Fruit fly (Drosophila melanogaster): ENCODE data around the gene Gapvd1.

Gene Gapvd1

DNA sequence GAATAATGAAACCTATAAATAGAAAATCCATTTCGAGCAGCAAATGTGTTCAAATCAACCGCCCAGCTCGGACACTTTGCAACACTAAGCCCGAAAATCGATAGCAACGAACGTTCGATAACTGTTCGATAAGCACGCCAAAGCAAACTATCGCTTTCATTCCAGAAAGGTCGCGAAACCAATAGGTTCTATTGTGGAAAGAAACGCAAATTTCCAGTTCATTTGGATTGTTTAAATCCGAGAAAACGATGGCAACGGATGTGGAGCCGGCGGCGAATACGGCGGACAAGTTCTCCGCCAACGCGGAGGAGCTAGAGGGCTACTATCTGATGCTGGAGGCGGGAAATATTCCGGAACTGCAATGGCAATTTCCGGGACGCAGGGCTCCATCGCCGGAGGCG lies 33.9 kb downstream of the Gapvd1 start, which contains the start of gene Pa1:
Pa1 (plus strand) TSS at position 156 of the 401 bp plus-strand sequence.
- TF ChIP-seq HLH4C (GFP tag; IDR thresholded peaks at IDR 0.05; ENCODE audit: partially characterized antibody) (peak; percentile 80), HmgZ (tag; optimal IDR thresholded peaks at IDR 0.05) (peak; percentile 37), CG2129 (GFP tag; IDR thresholded peaks at IDR 0.05; ENCODE audit: partially characterized antibody) (0 out of 2 replicates have a peak, but pooled peaks have one; percentile 27), gro (GFP tag; optimal IDR thresholded peaks at IDR 0.05) (peak; percentile 54), sob (GFP tag; IDR thresholded peaks at IDR 0.05) (0 out of 2 replicates have a peak, but pooled peaks have one; percentile 25), CG10267 (tag; optimal IDR thresholded peaks at IDR 0.05) (peak; percentile 95), pzg (GFP tag; optimal IDR thresholded peaks at IDR 0.05) (peak; percentile 62), phol (tag; optimal IDR thresholded peaks at IDR 0.05) (peak; percentile 14), Ets97D (GFP tag; optimal IDR thresholded peaks at IDR 0.05) (peak; percentile 56), Pdp1 (GFP tag; optimal IDR thresholded peaks at IDR 0.05) (peak in 1 of 2 experiments; percentile 31), CG1647 (GFP tag; optimal IDR thresholded peaks at IDR 0.05) (no peak), fd64A (GFP tag; optimal IDR thresholded peaks at IDR 0.05) (no peak), CG10366 (GFP tag; IDR thresholded peaks at IDR 0.05) (no peak), Nf-YC (tag; optimal IDR thresholded peaks at IDR 0.05) (peak; percentile 32), Dref (GFP tag; IDR thresholded peaks at IDR 0.05) (peak; percentile 88), Dek (tag; optimal IDR thresholded peaks at IDR 0.05) (no peak), CG6791 (GFP tag; IDR thresholded peaks at IDR 0.05; ENCODE audit: partially characterized antibody) (peak; percentile 74; the same call in 2 of the 3 replicates), CG4424 (GFP tag; optimal IDR thresholded peaks at IDR 0.05) (no peak), Dll (GFP tag; IDR thresholded peaks at IDR 0.05; ENCODE audit: partially characterized antibody) (peak; percentile 76), trem (tag; optimal IDR thresholded peaks at IDR 0.05) (peak; percentile 12), CG1233 (GFP tag; optimal IDR thresholded peaks at IDR 0.05) (no peak), run (tag; optimal IDR thresholded peaks at IDR 0.05) (no peak), Med (GFP tag) (peak; percentile 90), nerfin-2 (GFP tag; IDR thresholded peaks at IDR 0.05; ENCODE audit: partially characterized antibody) (no peak), bbx (GFP tag; IDR thresholded peaks at IDR 0.05; ENCODE audit: partially characterized antibody) (peak; percentile 75), al (GFP tag; IDR thresholded peaks at IDR 0.05) (no peak), CG30431 (GFP tag; optimal IDR thresholded peaks at IDR 0.05) (no peak), unc-4 (GFP tag; IDR thresholded peaks at IDR 0.05; ENCODE audit: partially characterized antibody) (peak; percentile 71), hb (GFP tag; IDR thresholded peaks at IDR 0.05; ENCODE audit: partially characterized antibody) (peak; percentile 55; the same call in 1 of the 3 replicates), Hand (GFP tag; optimal IDR thresholded peaks at IDR 0.05) (no peak), CG12299 (tag; optimal IDR thresholded peaks at IDR 0.05) (peak; percentile 15), gfzf (GFP tag; optimal IDR thresholded peaks at IDR 0.05) (peak; percentile 12), Opbp (GFP tag; IDR thresholded peaks at IDR 0.05; ENCODE audit: partially characterized antibody) (peak; percentile 68; the same call in 2 of the 3 replicates), nom (GFP tag; optimal IDR thresholded peaks at IDR 0.05) (peak; percentile 55), sna (GFP tag; IDR thresholded peaks at IDR 0.05; ENCODE audit: partially characterized antibody) (peak; percentile 56; the same call in 1 of the 2 replicates), CTCF (GFP tag; optimal IDR thresholded peaks at IDR 0.05) (peak; percentile 37), CG16813 (GFP tag; IDR thresholded peaks at IDR 0.05; ENCODE audit: partially characterized antibody) (peak; percentile 61), Sry-δ (GFP tag; optimal IDR thresholded peaks at IDR 0.05) (peak; percentile 61), Trl (optimal IDR thresholded peaks at IDR 0.05) (no peak), Trl (GFP tag; optimal IDR thresholded peaks at IDR 0.05) (no peak), zen2 (GFP tag; IDR thresholded peaks at IDR 0.05; ENCODE audit: partially characterized antibody) (peak; percentile 74), CG34376 (GFP tag; optimal IDR thresholded peaks at IDR 0.05) (peak; percentile 11), Vsx1 (GFP tag; optimal IDR thresholded peaks at IDR 0.05) (no peak), Scr (GFP tag; IDR thresholded peaks at IDR 0.05; ENCODE audit: partially characterized antibody) (peak; percentile 62), CG3847 (GFP tag; IDR thresholded peaks at IDR 0.05) (0 out of 2 replicates have a peak, but pooled peaks have one; percentile 22), slbo (GFP tag; IDR thresholded peaks at IDR 0.05) (no peak), vnd (GFP tag; IDR thresholded peaks at IDR 0.05; ENCODE audit: partially characterized antibody) (peak; percentile 54; the same call in 2 of the 3 replicates), CG2116 (GFP tag; optimal IDR thresholded peaks at IDR 0.05) (peak; percentile 70), MESR4 (GFP tag; optimal IDR thresholded peaks at IDR 0.05) (peak; percentile 86)

Data from whole organism, embryonic.